Fruit fly (Drosophila melanogaster): ENCODE measurements around the gene whe.

whe gene

dm6 chrX:21388734-21389133, 13.8 kb downstream of the whe start, which contains the start of gene mst (continued):
- TF ChIP-seq Elba2 (GFP tag; optimal IDR thresholded peaks at IDR 0.05) (peak; percentile 10), Atf3 (GFP tag; optimal IDR thresholded peaks at IDR 0.05) (no peak), fru (optimal IDR thresholded peaks at IDR 0.05) (no peak), CG31441 (GFP tag; IDR thresholded peaks at IDR 0.05) (no peak), Mad (GFP tag; optimal IDR thresholded peaks at IDR 0.05) (no peak), lola (GFP tag; optimal IDR thresholded peaks at IDR 0.05) (no peak), hb (GFP tag; IDR thresholded peaks at IDR 0.05; ENCODE audit: partially characterized antibody) (0 out of 3 replicates have a peak, but pooled peaks have one; percentile 28), Six4 (GFP tag; optimal IDR thresholded peaks at IDR 0.05) (no peak), CG10147 (GFP tag; optimal IDR thresholded peaks at IDR 0.05) (no peak), Opbp (GFP tag; IDR thresholded peaks at IDR 0.05; ENCODE audit: partially characterized antibody) (peak; percentile 59; the same call in 2 of the 3 replicates), CG7963 (GFP tag; IDR thresholded peaks at IDR 0.05; ENCODE audit: partially characterized antibody) (peak; percentile 27; the same call in 1 of the 3 replicates), CG12659 (GFP tag; optimal IDR thresholded peaks at IDR 0.05) (no peak), gem (tag; optimal IDR thresholded peaks at IDR 0.05) (no peak), Xrp1 (GFP tag; IDR thresholded peaks at IDR 0.05) (no peak), Bdp1 (GFP tag; optimal IDR thresholded peaks at IDR 0.05) (no peak), luna (GFP tag; optimal IDR thresholded peaks at IDR 0.05) (no peak), Dp (GFP tag; optimal IDR thresholded peaks at IDR 0.05) (peak; percentile 51), unc-4 (GFP tag; IDR thresholded peaks at IDR 0.05; ENCODE audit: partially characterized antibody) (peak; percentile 64), CG1647 (GFP tag; optimal IDR thresholded peaks at IDR 0.05) (no peak), Dll (GFP tag; IDR thresholded peaks at IDR 0.05; ENCODE audit: partially characterized antibody) (peak; percentile 83), wek (GFP tag; optimal IDR thresholded peaks at IDR 0.05) (no peak), nerfin-2 (GFP tag; IDR thresholded peaks at IDR 0.05; ENCODE audit: partially characterized antibody) (no peak), tll (GFP tag; optimal IDR thresholded peaks at IDR 0.05) (no peak), ken (GFP tag; IDR thresholded peaks at IDR 0.05) (no peak), MBD-R2 (GFP tag; IDR thresholded peaks at IDR 0.05) (peak; percentile 47), kay (GFP tag; optimal IDR thresholded peaks at IDR 0.05) (no peak), phol (tag; optimal IDR thresholded peaks at IDR 0.05) (no peak), row (GFP tag; IDR thresholded peaks at IDR 0.05) (peak; percentile 47), E2f1 (GFP tag; IDR thresholded peaks at IDR 0.05) (no peak), sc (optimal IDR thresholded peaks at IDR 0.05) (no peak), sc (GFP tag; optimal IDR thresholded peaks at IDR 0.05) (no peak), CG4854 (GFP tag; optimal IDR thresholded peaks at IDR 0.05) (no peak), NC2β (GFP tag; optimal IDR thresholded peaks at IDR 0.05) (no peak), Hsf (GFP tag; optimal IDR thresholded peaks at IDR 0.05) (no peak), CG11093 (GFP tag; IDR thresholded peaks at IDR 0.05) (no peak), ttk (GFP tag; IDR thresholded peaks at IDR 0.05) (no peak), nom (GFP tag; optimal IDR thresholded peaks at IDR 0.05) (no peak), NC2α (GFP tag; optimal IDR thresholded peaks at IDR 0.05) (no peak), CG13624 (GFP tag; optimal IDR thresholded peaks at IDR 0.05) (peak; percentile 76), fd64A (GFP tag; optimal IDR thresholded peaks at IDR 0.05) (no peak), CG32767 (GFP tag; IDR thresholded peaks at IDR 0.05) (no peak), Fer1 (GFP tag; optimal IDR thresholded peaks at IDR 0.05) (no peak), rib (GFP tag; IDR thresholded peaks at IDR 0.05) (no peak), vnd (GFP tag; IDR thresholded peaks at IDR 0.05; ENCODE audit: partially characterized antibody) (peak; percentile 61; the same call in 2 of the 3 replicates), Pdp1 (GFP tag; optimal IDR thresholded peaks at IDR 0.05) (peak in 1 of 2 experiments; percentile 17)

All from whole organism, embryonic.